Worm (Caenorhabditis elegans): ENCODE data around the gene ccch-5.

DNA sequence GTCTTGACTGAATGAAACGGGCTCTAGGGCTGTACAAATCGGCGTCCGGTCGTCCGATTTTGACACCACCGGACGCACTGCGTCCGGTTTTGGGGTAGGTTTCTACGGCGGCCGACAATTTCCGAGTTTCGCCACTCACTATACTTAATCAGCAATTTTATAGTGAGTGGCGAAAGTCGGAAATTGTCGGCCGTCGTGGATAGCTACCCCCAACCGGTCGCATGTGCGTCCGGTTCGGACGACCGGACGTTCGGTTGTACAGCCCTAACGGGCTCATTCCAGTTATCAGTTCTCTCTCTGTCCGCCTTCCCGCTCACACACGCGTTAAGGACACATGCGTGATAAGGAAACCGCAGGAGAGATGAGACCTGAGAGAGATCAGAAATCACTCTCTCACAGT lies 13.2 kb downstream of the ccch-5 start, which contains the start of gene Y57G11C.1131:
- TF ChIP-seq F39B2.1 (GFP tag; IDR thresholded peaks at IDR 0.05) = no peak
- TF ChIP-seq xnd-1 (tag; optimal IDR thresholded peaks at IDR 0.05) = no peak
